Worm (Caenorhabditis elegans): ENCODE results near the gene Y45F10B.9.

DNA sequence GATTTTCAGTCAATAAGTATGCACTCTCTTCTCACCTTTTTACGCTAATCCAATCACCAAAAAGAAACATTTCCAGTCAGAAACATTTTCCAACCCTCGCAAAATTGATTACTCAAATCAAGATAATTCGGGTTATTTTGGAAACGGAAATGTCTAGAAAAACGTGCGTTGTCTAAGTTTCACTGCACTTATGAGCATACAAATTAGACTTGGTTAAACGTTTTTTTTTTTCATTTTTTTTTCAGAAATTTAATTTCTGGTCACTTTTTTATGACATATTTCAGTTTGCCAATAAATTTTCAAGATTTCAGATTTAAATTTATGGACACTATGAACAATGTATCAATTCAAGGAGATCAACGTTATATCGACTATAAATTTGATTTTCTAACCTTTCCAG lies 14.8 kb downstream of the Y45F10B.9 start, which contains the start of gene sru-12:
- TF ChIP-seq nhr-76 (tag; optimal IDR thresholded peaks at IDR 0.05), result no peak
- TF ChIP-seq egl-27 (tag; optimal IDR thresholded peaks at IDR 0.05), result no peak
- no peak for TF ChIP-seq nhr-11 (tag; optimal IDR thresholded peaks at IDR 0.05)
- no peak for TF ChIP-seq ceh-44 (GFP tag; IDR thresholded peaks at IDR 0.05)
